Worm (Caenorhabditis elegans) whole organism, L4 larva: ENCODE data around the gene Y69H2.9.
A peak's percentile ranks its signal among the peaks of the same experiment; 100 is the strongest.

Source experiments
- D1046.2 ChIP-seq: fragments of 200-800 bp; sonication (Bioruptor generic); IDR thresholded peaks from 2 replicates; pipeline ENCODE4 v1.3.6; 2022; ENCODE audit warnings: missing genetic modification characterization, missing compliant biosample characterization
- Y105C5A.15 ChIP-seq: fragments of 200-800 bp; sonication (Bioruptor generic); IDR thresholded peaks from 2 replicates; pipeline ENCODE4 v1.3.6; 2022; ENCODE audit warnings: missing genetic modification characterization, missing compliant biosample characterization
- Y48G9A.11 ChIP-seq: fragments of 200-800 bp; sonication (Bioruptor generic); IDR thresholded peaks from 2 replicates; pipeline ENCODE4 v1.3.6; 2022; ENCODE audit warnings: missing genetic modification reagents, missing genetic modification characterization, missing compliant biosample characterization
- Y5F2A.4 ChIP-seq: fragments of 200-800 bp; sonication (Bioruptor generic); optimal IDR thresholded peaks from 2 replicates; lab custom pipeline; 2018; ENCODE audit warnings: mild to moderate bottlenecking, missing genetic modification characterization, missing compliant biosample characterization
- ZK546.5 ChIP-seq, 2 experiments: sonication (generic microtip); optimal IDR thresholded peaks; 2 replicates each; lab custom pipeline; 2017; ENCODE audit warnings: missing biosample characterization in 2 of 2, missing genetic modification characterization in 2 of 2
- aha-1 ChIP-seq: fragments of 150-350 bp; peaks from one replicate; lab custom pipeline; 2014; ENCODE audit warnings: missing biosample characterization, missing genetic modification characterization
- ama-1 ChIP-seq: fragments of 150-350 bp; optimal IDR thresholded peaks from 2 replicates; lab custom pipeline; 2014; ENCODE audit warnings: inconsistent platforms, mixed read lengths
- attf-4 ChIP-seq: sonication (generic microtip); optimal IDR thresholded peaks from 3 replicates; lab custom pipeline; 2017; ENCODE audit warnings: missing biosample characterization, missing genetic modification characterization
- ceh-28 ChIP-seq: fragments of 150-350 bp; optimal IDR thresholded peaks from 2 replicates; lab custom pipeline; 2014; ENCODE audit warnings: missing biosample characterization, missing genetic modification reagents, missing genetic modification characterization
- ceh-44 ChIP-seq: fragments of 200-800 bp; sonication (Bioruptor generic); IDR thresholded peaks from 2 replicates; pipeline ENCODE4 v1.3.6; 2022; ENCODE audit warnings: missing genetic modification reagents, missing genetic modification characterization, missing compliant biosample characterization
- ceh-62 ChIP-seq: sonication (generic microtip); optimal IDR thresholded peaks from 2 replicates; lab custom pipeline; 2017; ENCODE audit warnings: missing biosample characterization, missing genetic modification characterization
- ctbp-1 ChIP-seq: fragments of 200-800 bp; sonication (Bioruptor generic); IDR thresholded peaks from 2 replicates; pipeline ENCODE4 v1.3.6; 2022; ENCODE audit warnings: missing genetic modification reagents, missing genetic modification characterization, missing compliant biosample characterization
- dmd-9 ChIP-seq: fragments of 200-800 bp; sonication (Bioruptor generic); IDR thresholded peaks from 2 replicates; pipeline ENCODE4 v1.3.6; 2022; ENCODE audit warnings: missing genetic modification reagents, missing genetic modification characterization, missing compliant biosample characterization
- duxl-1 ChIP-seq: sonication (generic microtip); optimal IDR thresholded peaks from 2 replicates; lab custom pipeline; 2016; ENCODE audit warnings: mild to moderate bottlenecking, missing genetic modification characterization, moderate library complexity, missing compliant biosample characterization; ENCODE audit not compliant: poor library complexity
- dve-1 ChIP-seq: sonication (generic microtip); optimal IDR thresholded peaks from 2 replicates; lab custom pipeline; 2017; ENCODE audit warnings: antibody characterized with exemption, mild to moderate bottlenecking, missing genetic modification characterization, missing compliant biosample characterization; ENCODE audit not compliant: insufficient read depth
- egl-27 ChIP-seq: sonication (generic microtip); optimal IDR thresholded peaks from 3 replicates; lab custom pipeline; 2017; ENCODE audit warnings: missing biosample characterization, missing genetic modification reagents, missing genetic modification characterization
- hif-1 ChIP-seq, 2 experiments: sonication (generic microtip); optimal IDR thresholded peaks; 2 replicates each; lab custom pipeline; 2016 to 2017; ENCODE audit warnings: missing compliant biosample characterization in 2 of 2, missing genetic modification characterization in 2 of 2, missing genetic modification reagents in 2 of 2, missing genotype in 2 of 2, mild to moderate bottlenecking in 1 of 2
- hmg-1.1 ChIP-seq: fragments of 200-800 bp; sonication (Bioruptor generic); IDR thresholded peaks from 2 replicates; pipeline ENCODE4 v1.3.6; 2022; ENCODE audit warnings: missing genetic modification reagents, missing genetic modification characterization, missing compliant biosample characterization
- lin-13 ChIP-seq: fragments of 150-350 bp; optimal IDR thresholded peaks from 2 replicates; lab custom pipeline; 2014; ENCODE audit warnings: missing biosample characterization, missing genetic modification reagents, missing genetic modification characterization
- lir-3 ChIP-seq: sonication (generic microtip); optimal IDR thresholded peaks from 2 replicates; lab custom pipeline; 2016; ENCODE audit warnings: mild to moderate bottlenecking, missing genetic modification characterization, missing compliant biosample characterization
- madf-9 ChIP-seq: fragments of 200-800 bp; sonication (Bioruptor generic); conservative IDR thresholded peaks from 2 replicates; pipeline ENCODE4 v1.3.6; 2022; ENCODE audit warnings: missing genetic modification reagents, missing genetic modification characterization, missing compliant biosample characterization
- mdl-1 ChIP-seq, 2 experiments: fragments of 150-350 bp in 1 of 2; sonication (generic microtip) in 1 of 2; optimal IDR thresholded peaks; 2 replicates each; lab custom pipeline; 2014 to 2017; ENCODE audit warnings: missing biosample characterization in 2 of 2, missing genetic modification characterization in 2 of 2
- mdt-29 ChIP-seq: fragments of 200-800 bp; sonication (Bioruptor generic); IDR thresholded peaks from 2 replicates; pipeline ENCODE4 v1.3.6; 2022; ENCODE audit warnings: missing genetic modification reagents, missing genetic modification characterization, missing compliant biosample characterization
- nhr-237 ChIP-seq: sonication (generic microtip); optimal IDR thresholded peaks from 2 replicates; lab custom pipeline; 2017; ENCODE audit warnings: missing biosample characterization, missing genetic modification characterization
- nhr-25 ChIP-seq: sonication (generic microtip); optimal IDR thresholded peaks from 2 replicates; lab custom pipeline; 2017; ENCODE audit warnings: missing genetic modification characterization, mild to moderate bottlenecking, missing compliant biosample characterization, antibody characterized with exemption, moderate library complexity, borderline replicate concordance; ENCODE audit not compliant: insufficient read depth
- nhr-41 ChIP-seq: fragments of 200-800 bp; sonication (Bioruptor generic); IDR thresholded peaks from 2 replicates; pipeline ENCODE4 v1.3.6; 2022; ENCODE audit warnings: missing genetic modification reagents, missing genetic modification characterization, missing compliant biosample characterization
- set-16 ChIP-seq: fragments of 200-800 bp; sonication (Bioruptor generic); IDR thresholded peaks from 2 replicates; pipeline ENCODE4 v1.3.6; 2022; ENCODE audit warnings: missing genetic modification reagents, missing genetic modification characterization, missing compliant biosample characterization
- spr-1 ChIP-seq: sonication (generic microtip); optimal IDR thresholded peaks from 2 replicates; lab custom pipeline; 2016; ENCODE audit warnings: mild to moderate bottlenecking, missing genetic modification characterization, missing compliant biosample characterization
- unc-39 ChIP-seq: sonication (generic microtip); optimal IDR thresholded peaks from 2 replicates; lab custom pipeline; 2017; ENCODE audit warnings: missing biosample characterization, missing genetic modification characterization
- vab-7 ChIP-seq: fragments of 200-800 bp; sonication (Bioruptor generic); IDR thresholded peaks from 2 replicates; pipeline ENCODE4 v1.3.6; 2022; ENCODE audit warnings: missing genetic modification reagents, missing genetic modification characterization, missing compliant biosample characterization
- zfp-2 ChIP-seq: sonication (generic microtip); optimal IDR thresholded peaks from 2 replicates; lab custom pipeline; 2016; ENCODE audit warnings: mild to moderate bottlenecking, missing genetic modification characterization, missing compliant biosample characterization

Gene Y69H2.9

DNA sequence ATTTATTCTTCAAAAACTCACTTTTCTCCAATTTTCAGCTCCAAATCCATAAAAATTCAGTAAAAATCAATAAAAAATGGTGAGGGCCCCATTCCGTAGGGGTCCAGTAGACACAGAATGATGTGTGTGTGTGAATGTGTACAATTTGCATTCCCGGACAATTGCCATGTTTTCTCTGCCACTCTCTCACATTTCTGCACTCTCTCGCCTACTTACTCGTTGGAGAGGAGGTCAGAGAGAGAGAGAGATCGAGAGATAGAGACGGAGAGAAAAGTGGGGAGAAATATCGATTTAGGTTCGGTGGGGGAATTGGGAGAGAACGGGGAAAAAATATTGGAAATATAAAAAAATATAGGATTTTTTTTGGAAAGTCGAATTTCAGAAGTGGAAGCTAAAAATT is 22.3 kb downstream of the Y69H2.9 start (continued):
- TF ChIP-seq attf-4 (tag; lab: Kevin White, UChicago) (peak; percentile 24), dve-1 (peak; percentile 96)

DNA sequence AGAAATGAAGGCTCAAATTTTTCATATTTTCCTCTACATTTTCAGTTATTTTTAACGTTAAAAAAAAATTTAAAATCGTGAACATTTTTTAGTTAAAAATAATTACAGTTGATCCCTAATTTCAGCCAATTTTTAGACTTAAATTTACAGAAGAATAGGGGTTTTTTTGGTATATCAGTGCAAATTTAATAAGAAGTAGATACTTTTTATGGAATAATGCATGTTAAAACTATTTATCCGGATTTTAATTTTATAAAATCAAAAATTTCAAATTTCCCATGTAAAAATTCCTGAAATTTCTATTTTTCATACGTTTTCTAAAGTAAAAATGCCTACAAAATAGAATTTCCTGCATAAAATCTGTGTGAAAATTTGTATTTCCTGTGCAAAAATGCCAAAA is 22.7 kb downstream of the Y69H2.9 start:
- TF ChIP-seq egl-27 (tag; lab: Kevin White, UChicago) (no peak), aha-1 (tag; lab: Kevin White, UChicago) (peak; percentile 54), hif-1 (tag; optimal IDR thresholded peaks at IDR 0.05; lab: Kevin White, UChicago) (no peak), lin-13 (GFP tag; lab: Kevin White, UChicago) (no peak), set-16 (GFP tag; lab: Robert Waterston, UW) (no peak), madf-9 (GFP tag; lab: Robert Waterston, UW) (no peak), ZK546.5 (tag; optimal IDR thresholded peaks at IDR 0.05; lab: Kevin White, UChicago) (peak in 1 of 2 experiments; percentile 4), ctbp-1 (GFP tag; lab: Robert Waterston, UW) (no peak), vab-7 (GFP tag; lab: Robert Waterston, UW) (no peak), mdl-1 (tag; optimal IDR thresholded peaks at IDR 0.05; lab: Kevin White, UChicago) (no peak), lir-3 (tag; lab: Kevin White, UChicago) (no peak), zfp-2 (tag; lab: Kevin White, UChicago) (no peak), ama-1 (no peak), ceh-28 (tag; lab: Kevin White, UChicago) (no peak), spr-1 (tag; lab: Kevin White, UChicago) (no peak)

DNA sequence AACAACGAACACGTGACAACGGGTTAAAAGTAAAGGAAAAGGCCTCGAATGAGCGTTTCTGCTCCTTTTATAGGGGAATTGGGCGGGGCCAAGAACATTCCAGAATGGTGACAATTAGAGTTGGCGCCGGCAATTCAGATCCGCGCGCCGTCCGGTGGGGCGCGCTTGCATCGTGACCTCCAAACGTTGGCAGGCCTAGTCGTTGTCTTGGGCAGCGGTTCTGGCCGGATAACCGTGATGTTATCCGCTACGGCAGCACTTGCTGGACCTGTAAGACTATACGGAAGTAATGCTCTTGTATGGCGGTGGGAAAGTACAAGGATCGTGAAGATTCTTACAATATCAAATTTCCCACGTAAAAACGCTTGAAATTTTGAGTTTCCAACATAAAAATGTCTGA is 23.5 kb downstream of the Y69H2.9 start:
- TF ChIP-seq Y48G9A.11 (0 out of 2 replicates have a peak, but pooled peaks have one; percentile 22), set-16 (GFP tag; lab: Robert Waterston, UW) (peak; percentile 45; the same call in 1 of the 2 replicates), dmd-9 (GFP tag; lab: Robert Waterston, UW) (peak; percentile 68), D1046.2 (GFP tag; lab: Robert Waterston, UW) (peak; percentile 90)

DNA sequence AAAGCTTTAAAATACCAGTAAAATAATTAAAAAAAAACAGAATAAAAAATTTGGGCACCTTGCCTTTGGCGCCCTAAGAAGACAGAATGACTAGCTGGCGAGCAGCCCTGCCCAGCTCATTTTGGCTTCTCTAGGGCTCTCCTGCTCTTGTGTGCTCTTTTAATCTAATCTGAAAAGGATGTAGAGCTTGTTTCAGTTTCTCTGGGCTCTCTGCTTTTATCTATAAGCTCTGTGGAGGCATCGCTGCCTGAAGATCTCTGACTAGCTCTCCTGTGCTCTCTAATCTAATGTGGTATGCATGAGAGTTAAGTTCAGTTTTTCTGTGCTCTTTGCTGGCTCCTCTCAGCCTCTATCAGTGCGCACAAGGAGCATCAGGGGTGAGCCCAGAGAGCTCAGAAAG is 24.5 kb downstream of the Y69H2.9 start:
- TF ChIP-seq nhr-25: no peak
- TF ChIP-seq aha-1 (tag; lab: Kevin White, UChicago): no peak
- no peak for TF ChIP-seq ama-1
- TF ChIP-seq ceh-44: no peak
- TF ChIP-seq vab-7 (GFP tag; lab: Robert Waterston, UW): no peak
- TF ChIP-seq nhr-41: no peak
- no peak for TF ChIP-seq nhr-237 (tag; lab: Kevin White, UChicago)
- TF ChIP-seq Y105C5A.15 (GFP tag; lab: Robert Waterston, UW): no peak

DNA sequence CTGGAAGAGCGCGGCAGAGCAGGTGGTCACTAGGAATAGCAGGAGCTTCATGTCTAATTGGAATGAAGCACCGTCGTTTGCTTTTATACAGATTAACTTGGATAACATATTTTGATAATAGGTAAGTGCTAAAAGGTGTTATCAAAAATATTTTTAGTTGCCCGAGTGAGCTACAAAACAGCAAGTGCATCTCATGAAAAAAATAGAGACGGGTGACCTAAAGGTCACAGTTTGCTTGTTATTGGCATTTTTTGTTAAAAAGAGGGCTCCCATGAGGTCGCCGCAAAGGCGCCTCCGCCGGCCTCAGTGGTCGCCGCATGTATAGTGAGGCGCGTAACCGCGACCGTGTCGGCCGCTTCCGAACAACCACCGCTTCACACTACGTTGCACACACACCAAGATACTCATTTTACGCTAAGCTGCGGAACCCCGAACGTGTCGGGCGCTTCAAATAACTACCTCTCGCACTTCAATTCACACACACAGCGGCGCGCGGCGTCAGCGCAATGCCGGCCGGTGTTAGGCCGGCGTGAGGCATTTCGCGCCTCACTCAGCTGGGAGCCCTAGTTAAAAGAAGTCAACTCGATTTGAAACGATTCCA is 28.1 kb downstream of the Y69H2.9 start, which contains the start of gene asp-19:
Gene asp-19 (minus strand): TSS at position 51 of the 601 bp plus-strand sequence.
- TF ChIP-seq mdt-29 (GFP tag; lab: Robert Waterston, UW) (no peak), hif-1 (tag; optimal IDR thresholded peaks at IDR 0.05; lab: Kevin White, UChicago) (no peak), set-16 (GFP tag; lab: Robert Waterston, UW) (peak; percentile 62), unc-39 (tag; lab: Kevin White, UChicago) (no peak)

DNA sequence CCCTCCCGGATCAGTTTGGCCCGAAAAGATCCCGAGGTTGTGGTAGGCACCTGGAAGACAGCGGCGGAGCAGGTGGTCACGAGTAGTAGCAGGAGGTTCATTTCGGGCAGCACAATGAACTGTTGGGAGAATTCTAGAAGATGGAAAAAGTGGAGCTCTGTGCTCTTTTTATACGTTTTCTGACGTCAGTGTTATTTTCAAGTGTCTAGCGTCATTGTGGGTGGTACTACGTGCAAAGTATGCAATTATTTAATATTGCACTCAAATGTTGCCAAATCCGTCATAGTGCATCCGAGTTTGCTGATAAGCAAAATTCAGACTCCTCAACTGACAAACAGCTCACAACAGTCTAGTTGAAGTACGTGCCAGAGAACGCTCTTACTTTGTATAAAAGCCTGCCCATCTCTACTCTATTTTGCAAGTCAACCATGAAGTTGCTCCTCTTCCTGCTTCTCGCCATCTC is 30.3 kb downstream of the Y69H2.9 start, which contains the start of the genes asp-18 and scl-19:
Gene asp-18 (minus strand): TSS at position 101 of the 463 bp plus-strand sequence.
Gene scl-19 (plus strand): TSS at position 413 of the 463 bp plus-strand sequence.
- no peak for TF ChIP-seq ceh-62 (tag; lab: Kevin White, UChicago)
- no peak for TF ChIP-seq spr-1 (tag; lab: Kevin White, UChicago)
- TF ChIP-seq Y48G9A.11: no peak
- TF ChIP-seq hmg-1.1 (GFP tag; lab: Robert Waterston, UW): no peak
- no peak for TF ChIP-seq duxl-1 (tag; lab: Kevin White, UChicago)
- TF ChIP-seq Y5F2A.4 (GFP tag; lab: Kevin White, UChicago): no peak
